Worm (Caenorhabditis elegans) whole organism, L3 larva: ENCODE measurements around the gene sra-12.

ENCODE experiments used
- R02D3.7 ChIP-seq: fragments of 150-350 bp; optimal IDR thresholded peaks from 2 replicates; lab custom pipeline; 2014; ENCODE audit warnings: missing biosample characterization, missing genetic modification characterization
- ZK546.5 ChIP-seq: sonication (generic microtip); optimal IDR thresholded peaks from 2 replicates; lab custom pipeline; 2017; ENCODE audit warnings: missing biosample characterization, missing genetic modification characterization
- aly-2 ChIP-seq: fragments of 150-350 bp; optimal IDR thresholded peaks from 2 replicates; lab custom pipeline; 2014; ENCODE audit warnings: missing biosample characterization, missing genetic modification characterization
- ama-1 ChIP-seq: fragments of 150-350 bp; optimal IDR thresholded peaks from 2 replicates; lab custom pipeline; 2018
- ceh-16 ChIP-seq: sonication (generic microtip); optimal IDR thresholded peaks from 2 replicates; lab custom pipeline; 2017; ENCODE audit warnings: missing biosample characterization, missing genetic modification characterization
- ceh-28 ChIP-seq: fragments of 150-350 bp; optimal IDR thresholded peaks from 2 replicates; lab custom pipeline; 2014; ENCODE audit warnings: missing biosample characterization, missing genetic modification reagents, missing genetic modification characterization
- ceh-82 ChIP-seq: fragments of 150-350 bp; optimal IDR thresholded peaks from 2 replicates; lab custom pipeline; 2014; ENCODE audit warnings: missing biosample characterization, missing genetic modification characterization
- ceh-9 ChIP-seq: sonication (generic microtip); optimal IDR thresholded peaks from 2 replicates; lab custom pipeline; 2018; ENCODE audit warnings: missing biosample characterization, missing genetic modification characterization
- daf-12 ChIP-seq: fragments of 150-350 bp; optimal IDR thresholded peaks from 2 replicates; lab custom pipeline; 2014; ENCODE audit warnings: missing biosample characterization, missing genetic modification reagents, missing genetic modification characterization
- egl-27 ChIP-seq: sonication (generic microtip); optimal IDR thresholded peaks from 4 replicates; lab custom pipeline; 2017; ENCODE audit warnings: missing biosample characterization, missing genetic modification reagents, missing genetic modification characterization
- egl-5 ChIP-seq: fragments of 150-350 bp; optimal IDR thresholded peaks from 2 replicates; lab custom pipeline; 2017; ENCODE audit warnings: missing biosample characterization, missing genetic modification reagents, missing genetic modification characterization, inconsistent platforms
- elt-1 ChIP-seq: fragments of 150-350 bp; optimal IDR thresholded peaks from 2 replicates; lab custom pipeline; 2014; ENCODE audit warnings: missing biosample characterization, missing genetic modification characterization
- elt-2 ChIP-seq: sonication (generic microtip); optimal IDR thresholded peaks from 2 replicates; lab custom pipeline; 2016; ENCODE audit warnings: missing genetic modification reagents, mild to moderate bottlenecking, missing genetic modification characterization, missing compliant biosample characterization
- elt-3 ChIP-seq, 3 experiments: fragments of 150-350 bp in 1 of 3; sonication (generic microtip) in 2 of 3; optimal IDR thresholded peaks; 2 replicates in 2 of 3; 4 replicates in 1 of 3; lab custom pipeline; 2014 to 2017; ENCODE audit warnings: missing biosample characterization in 3 of 3, missing genetic modification characterization in 3 of 3
- eor-1 ChIP-seq, 2 experiments: fragments of 150-350 bp; optimal IDR thresholded peaks; 2 replicates each; lab custom pipeline; 2014 to 2018; ENCODE audit warnings: missing biosample characterization in 2 of 2, missing genetic modification characterization in 2 of 2
- fkh-10 ChIP-seq: sonication (generic microtip); optimal IDR thresholded peaks from 2 replicates; lab custom pipeline; 2017; ENCODE audit warnings: missing biosample characterization, missing genetic modification reagents, missing genetic modification characterization
- fkh-2 ChIP-seq: fragments of 150-350 bp; optimal IDR thresholded peaks from 2 replicates; lab custom pipeline; 2014; ENCODE audit warnings: missing biosample characterization, missing genetic modification reagents, missing genetic modification characterization
- fos-1 ChIP-seq: fragments of 150-350 bp; optimal IDR thresholded peaks from 2 replicates; lab custom pipeline; 2014; ENCODE audit warnings: missing biosample characterization, missing genetic modification characterization
- hmg-11 ChIP-seq: sonication (generic microtip); optimal IDR thresholded peaks from 2 replicates; lab custom pipeline; 2016; ENCODE audit warnings: missing genetic modification characterization, missing compliant biosample characterization
- jun-1 ChIP-seq: fragments of 150-350 bp; optimal IDR thresholded peaks from 2 replicates; lab custom pipeline; 2014; ENCODE audit warnings: missing biosample characterization, missing genetic modification reagents, missing genetic modification characterization
- lin-15B ChIP-seq: fragments of 150-350 bp; optimal IDR thresholded peaks from 2 replicates; lab custom pipeline; 2014; ENCODE audit warnings: missing biosample characterization, missing genetic modification characterization
- lin-39 ChIP-seq: fragments of 150-350 bp; optimal IDR thresholded peaks from 2 replicates; lab custom pipeline; 2018; ENCODE audit warnings: missing biosample characterization, missing genetic modification reagents, missing genetic modification characterization
- lsy-12 ChIP-seq: sonication (generic microtip); optimal IDR thresholded peaks from 2 replicates; lab custom pipeline; 2016; ENCODE audit warnings: mild to moderate bottlenecking, missing genetic modification characterization, missing compliant biosample characterization
- mdl-1 ChIP-seq: fragments of 150-350 bp; optimal IDR thresholded peaks from 2 replicates; lab custom pipeline; 2014; ENCODE audit warnings: missing biosample characterization, missing genetic modification characterization
- mml-1 ChIP-seq: fragments of 150-350 bp; sonication (generic microtip); optimal IDR thresholded peaks from 3 replicates; lab custom pipeline; 2014; ENCODE audit warnings: missing biosample characterization, missing genetic modification characterization
- nfya-1 ChIP-seq: sonication (generic microtip); optimal IDR thresholded peaks from 2 replicates; lab custom pipeline; 2017; ENCODE audit warnings: missing genetic modification characterization, mild to moderate bottlenecking, missing compliant biosample characterization, antibody characterized with exemption, moderate library complexity; ENCODE audit not compliant: insufficient read depth
- nhr-11 ChIP-seq: fragments of 150-350 bp; optimal IDR thresholded peaks from 2 replicates; lab custom pipeline; 2014; ENCODE audit warnings: missing biosample characterization, missing genetic modification characterization
- nhr-12 ChIP-seq: fragments of 150-350 bp; optimal IDR thresholded peaks from 2 replicates; lab custom pipeline; 2014; ENCODE audit warnings: missing biosample characterization, missing genetic modification characterization
- nhr-23 ChIP-seq: fragments of 150-350 bp; optimal IDR thresholded peaks from 2 replicates; lab custom pipeline; 2014; ENCODE audit warnings: missing biosample characterization, missing genetic modification reagents, missing genetic modification characterization
- nhr-237 ChIP-seq: fragments of 150-350 bp; optimal IDR thresholded peaks from 2 replicates; lab custom pipeline; 2014; ENCODE audit warnings: missing biosample characterization, missing genetic modification characterization
- nhr-25 ChIP-seq: sonication (generic microtip); optimal IDR thresholded peaks from 2 replicates; lab custom pipeline; 2017; ENCODE audit warnings: missing biosample characterization, missing genetic modification characterization
- nhr-28 ChIP-seq: fragments of 150-350 bp; optimal IDR thresholded peaks from 2 replicates; lab custom pipeline; 2014; ENCODE audit warnings: missing biosample characterization, missing genetic modification characterization
- nhr-43 ChIP-seq: sonication (generic microtip); optimal IDR thresholded peaks from 2 replicates; lab custom pipeline; 2016; ENCODE audit warnings: mild to moderate bottlenecking, missing genetic modification characterization, missing compliant biosample characterization; ENCODE audit not compliant: poor library complexity, severe bottlenecking
- nhr-67 ChIP-seq: fragments of 150-350 bp; optimal IDR thresholded peaks from 2 replicates; lab custom pipeline; 2014; ENCODE audit warnings: missing biosample characterization, missing genetic modification characterization
- nhr-76 ChIP-seq: fragments of 150-350 bp; sonication (generic microtip); optimal IDR thresholded peaks from 5 replicates; lab custom pipeline; 2014; ENCODE audit warnings: missing biosample characterization, missing genetic modification characterization
- nhr-77 ChIP-seq: fragments of 150-350 bp; optimal IDR thresholded peaks from 2 replicates; lab custom pipeline; 2014; ENCODE audit warnings: missing biosample characterization, missing genetic modification characterization
- pha-4 ChIP-seq: fragments of 150-350 bp; optimal IDR thresholded peaks from 2 replicates; lab custom pipeline; 2014; ENCODE audit warnings: missing biosample characterization, missing genetic modification reagents, missing genetic modification characterization
- pqm-1 ChIP-seq: fragments of 150-350 bp; optimal IDR thresholded peaks from 2 replicates; lab custom pipeline; 2017; ENCODE audit warnings: missing biosample characterization, missing genetic modification characterization, inconsistent platforms
- sea-2 ChIP-seq: fragments of 150-350 bp; sonication (generic microtip); optimal IDR thresholded peaks from 4 replicates; lab custom pipeline; 2014; ENCODE audit warnings: missing biosample characterization, missing genetic modification reagents, missing genetic modification characterization
- skn-1 ChIP-seq: fragments of 150-350 bp; optimal IDR thresholded peaks from 2 replicates; lab custom pipeline; 2014; ENCODE audit warnings: missing biosample characterization, missing genetic modification characterization
- snpc-4 ChIP-seq: fragments of 150-350 bp; optimal IDR thresholded peaks from 2 replicates; lab custom pipeline; 2014; ENCODE audit warnings: missing biosample characterization, missing genetic modification characterization
- tbx-2 ChIP-seq: sonication (generic microtip); optimal IDR thresholded peaks from 2 replicates; lab custom pipeline; 2016; ENCODE audit warnings: mild to moderate bottlenecking, missing genetic modification characterization, missing compliant biosample characterization
- unc-39 ChIP-seq: sonication (generic microtip); optimal IDR thresholded peaks from 4 replicates; lab custom pipeline; 2017; ENCODE audit warnings: missing biosample characterization, missing genetic modification characterization
- unc-62 ChIP-seq: fragments of 150-350 bp; sonication (generic microtip); optimal IDR thresholded peaks from 4 replicates; lab custom pipeline; 2014; ENCODE audit warnings: missing biosample characterization, missing genetic modification reagents, missing genetic modification characterization
- zag-1 ChIP-seq: fragments of 150-350 bp; optimal IDR thresholded peaks from 2 replicates; lab custom pipeline; 2014; ENCODE audit warnings: missing biosample characterization, missing genetic modification characterization
- ztf-11 ChIP-seq: fragments of 150-350 bp; optimal IDR thresholded peaks from 2 replicates; lab custom pipeline; 2014; ENCODE audit warnings: missing biosample characterization, missing genetic modification characterization
- ztf-4 ChIP-seq: fragments of 150-350 bp; optimal IDR thresholded peaks from 2 replicates; lab custom pipeline; 2014; ENCODE audit warnings: missing biosample characterization, missing genetic modification characterization

The sra-12 gene

ce11 chrII:10947317-10947716 lies 43.0 kb upstream of the sra-12 start, which contains the start of the genes tceb-3 and gskl-1:
Gene tceb-3, minus strand, starts transcription at chrII:10947417.
Gene gskl-1, plus strand, starts transcription at chrII:10947559.
- no peak for TF ChIP-seq R02D3.7 (tag; lab: Kevin White, UChicago)
- no peak for TF ChIP-seq nhr-76 (tag; lab: Kevin White, UChicago)
- TF ChIP-seq elt-1 (tag; lab: Kevin White, UChicago): no peak
- TF ChIP-seq nhr-237 (tag; lab: Kevin White, UChicago): no peak
- no peak for TF ChIP-seq fos-1 (tag; lab: Kevin White, UChicago)
- TF ChIP-seq nhr-67 (tag; lab: Kevin White, UChicago): no peak
- TF ChIP-seq ztf-11: no peak
- TF ChIP-seq fkh-10 (GFP tag; lab: Kevin White, UChicago): no peak
- TF ChIP-seq mml-1 (tag; lab: Kevin White, UChicago): no peak
- TF ChIP-seq ceh-16 (tag; lab: Kevin White, UChicago): no peak
- TF ChIP-seq lin-39 (tag; lab: Kevin White, UChicago): no peak
- no peak for TF ChIP-seq nhr-25 (tag; lab: Kevin White, UChicago)
- TF ChIP-seq jun-1 (tag; lab: Kevin White, UChicago): no peak

- TF ChIP-seq nhr-67 (tag; lab: Kevin White, UChicago): no peak
- TF ChIP-seq nhr-12 (tag; lab: Kevin White, UChicago): no peak
- TF ChIP-seq fkh-10 (GFP tag; lab: Kevin White, UChicago): no peak
- no peak for TF ChIP-seq ceh-28 (tag; lab: Kevin White, UChicago)
- no peak for TF ChIP-seq ztf-11
- no peak for TF ChIP-seq lsy-12 (tag; lab: Kevin White, UChicago)
- TF ChIP-seq ceh-82 (tag; lab: Kevin White, UChicago): no peak
- no peak for TF ChIP-seq nhr-76 (tag; lab: Kevin White, UChicago)
- no peak for TF ChIP-seq pqm-1
- no peak for TF ChIP-seq ZK546.5 (tag; lab: Kevin White, UChicago)
- TF ChIP-seq nhr-28: no peak
- TF ChIP-seq egl-27 (tag; lab: Kevin White, UChicago): no peak
- no peak for TF ChIP-seq elt-2
- TF ChIP-seq nhr-23 (tag; lab: Kevin White, UChicago): peak; percentile 5
- TF ChIP-seq skn-1: no peak
- TF ChIP-seq jun-1 (tag; lab: Kevin White, UChicago): no peak
- TF ChIP-seq R02D3.7 (tag; lab: Kevin White, UChicago): no peak
- no peak for TF ChIP-seq unc-39 (tag; lab: Kevin White, UChicago)
- no peak for TF ChIP-seq mdl-1
- TF ChIP-seq hmg-11: peak; percentile 13
- no peak for TF ChIP-seq ceh-9 (tag; lab: Kevin White, UChicago)
- TF ChIP-seq fkh-2 (tag; lab: Kevin White, UChicago): no peak
- TF ChIP-seq nhr-25 (tag; lab: Kevin White, UChicago): no peak
- TF ChIP-seq eor-1 (tag; optimal IDR thresholded peaks at IDR 0.05; lab: Kevin White, UChicago): no peak
- no peak for TF ChIP-seq mml-1 (tag; lab: Kevin White, UChicago)
- no peak for TF ChIP-seq elt-3 (tag; optimal IDR thresholded peaks at IDR 0.05; lab: Kevin White, UChicago)
- no peak for TF ChIP-seq daf-12 (tag; lab: Kevin White, UChicago)
- TF ChIP-seq lin-15B (tag; lab: Kevin White, UChicago): no peak
- TF ChIP-seq egl-5 (tag; lab: Kevin White, UChicago): no peak
- no peak for TF ChIP-seq nhr-43 (tag; lab: Kevin White, UChicago)
- TF ChIP-seq tbx-2 (tag; lab: Kevin White, UChicago): no peak
- peak; percentile 20 for TF ChIP-seq snpc-4 (tag; lab: Kevin White, UChicago)
- TF ChIP-seq unc-62 (GFP tag; lab: Kevin White, UChicago): no peak
- peak; percentile 28 for TF ChIP-seq pha-4
- TF ChIP-seq fos-1 (tag; lab: Kevin White, UChicago): no peak
- no peak for TF ChIP-seq ceh-16 (tag; lab: Kevin White, UChicago)
- no peak for TF ChIP-seq ztf-4 (tag; lab: Kevin White, UChicago)
- no peak for TF ChIP-seq zag-1 (tag; lab: Kevin White, UChicago)
- TF ChIP-seq nhr-11 (tag; lab: Kevin White, UChicago): no peak
- no peak for TF ChIP-seq nhr-237 (tag; lab: Kevin White, UChicago)
- no peak for TF ChIP-seq aly-2 (tag; lab: Kevin White, UChicago)
- no peak for TF ChIP-seq nhr-77
- peak; percentile 65 for TF ChIP-seq lin-39 (tag; lab: Kevin White, UChicago)
- TF ChIP-seq nfya-1 (tag; lab: Kevin White, UChicago): peak; percentile 59
- TF ChIP-seq ama-1 (lab: Kevin White, UChicago): no peak
- no peak for TF ChIP-seq sea-2 (GFP tag; lab: Kevin White, UChicago)
- no peak for TF ChIP-seq elt-1 (tag; lab: Kevin White, UChicago)
Observed at ce11 chrII:10946848-10947247, 42.6 kb upstream of the sra-12 start.
